Worm (Caenorhabditis elegans): Measurements from ENCODE around the gene F41C3.1.

The F41C3.1 gene

DNA sequence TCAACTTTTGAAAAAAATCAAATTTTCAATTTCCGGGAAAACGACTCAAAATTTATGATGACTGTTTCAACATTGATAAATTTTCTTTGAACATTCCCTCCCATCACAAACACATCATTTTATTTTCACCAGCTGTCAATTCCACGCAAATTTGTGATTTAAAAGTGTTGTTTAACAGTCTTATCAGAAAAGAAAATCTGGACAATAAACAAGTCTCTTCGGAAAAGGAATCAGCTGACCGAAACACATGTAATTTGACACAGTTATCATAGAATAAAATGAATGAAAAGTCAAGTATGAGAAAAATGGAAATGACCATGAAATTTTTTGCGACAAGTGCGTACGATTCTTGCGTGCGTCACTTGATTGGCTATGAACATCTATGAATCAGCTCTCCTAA, 17.0 kb downstream of the F41C3.1 start:
- TF ChIP-seq T23F11.4 (GFP tag; optimal IDR thresholded peaks at IDR 0.05): no peak
- no peak for TF ChIP-seq sdc-2 (tag; optimal IDR thresholded peaks at IDR 0.05)
- TF ChIP-seq mec-3 (tag; optimal IDR thresholded peaks at IDR 0.05; ENCODE audit: borderline replicate concordance): no peak
- no peak for TF ChIP-seq ceh-22 (tag; optimal IDR thresholded peaks at IDR 0.05)
- no peak for TF ChIP-seq ref-2 (tag; optimal IDR thresholded peaks at IDR 0.05)
- no peak for TF ChIP-seq syd-9 (tag; optimal IDR thresholded peaks at IDR 0.05)
- TF ChIP-seq eyg-1 (tag; optimal IDR thresholded peaks at IDR 0.05): no peak
- no peak for TF ChIP-seq ceh-14 (tag; optimal IDR thresholded peaks at IDR 0.05)
- TF ChIP-seq ahr-1 (tag; optimal IDR thresholded peaks at IDR 0.05): no peak

- TF ChIP-seq ceh-34 (tag; optimal IDR thresholded peaks at IDR 0.05) (no peak), elt-2 (tag; optimal IDR thresholded peaks at IDR 0.05) (peak; percentile 97)
Observed at ce11 chrII:4769886-4770285, 17.8 kb downstream of the F41C3.1 start.

DNA sequence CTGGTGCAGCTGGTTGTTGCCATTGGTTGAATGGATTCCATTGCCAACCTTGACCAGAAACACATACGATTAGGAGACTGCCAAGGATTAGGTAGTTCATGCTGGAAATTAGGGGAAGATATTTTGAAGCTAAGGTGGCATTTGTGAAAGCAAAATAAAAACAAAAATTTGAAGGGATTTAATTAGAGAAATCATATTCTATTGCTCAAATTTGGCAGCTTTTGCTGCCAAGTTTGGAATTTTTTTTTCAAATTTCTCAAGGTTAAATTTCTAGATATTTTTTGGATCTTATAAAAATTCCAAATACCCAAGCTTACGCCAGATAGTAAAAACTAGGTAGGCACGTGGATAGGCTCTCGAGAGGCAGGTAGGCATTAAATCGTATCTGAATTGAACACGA, 19.2 kb downstream of the F41C3.1 start, which contains the start of gene F26G1.5:
TSS of gene F26G1.5 (minus strand) at position 101 of the 400 bp plus-strand sequence.
- TF ChIP-seq pax-1 (tag; optimal IDR thresholded peaks at IDR 0.05) (no peak), fkh-6 (tag; optimal IDR thresholded peaks at IDR 0.05) (no peak), hlh-30 (tag; optimal IDR thresholded peaks at IDR 0.05; ENCODE audit: insufficient read depth) (no peak), sdc-2 (tag; optimal IDR thresholded peaks at IDR 0.05) (no peak), zip-5 (tag; optimal IDR thresholded peaks at IDR 0.05) (no peak), pha-4 (tag; optimal IDR thresholded peaks at IDR 0.05) (no peak), ceh-2 (tag; optimal IDR thresholded peaks at IDR 0.05) (no peak), ceh-30 (tag; optimal IDR thresholded peaks at IDR 0.05) (no peak), odd-2 (tag; optimal IDR thresholded peaks at IDR 0.05) (no peak)

DNA sequence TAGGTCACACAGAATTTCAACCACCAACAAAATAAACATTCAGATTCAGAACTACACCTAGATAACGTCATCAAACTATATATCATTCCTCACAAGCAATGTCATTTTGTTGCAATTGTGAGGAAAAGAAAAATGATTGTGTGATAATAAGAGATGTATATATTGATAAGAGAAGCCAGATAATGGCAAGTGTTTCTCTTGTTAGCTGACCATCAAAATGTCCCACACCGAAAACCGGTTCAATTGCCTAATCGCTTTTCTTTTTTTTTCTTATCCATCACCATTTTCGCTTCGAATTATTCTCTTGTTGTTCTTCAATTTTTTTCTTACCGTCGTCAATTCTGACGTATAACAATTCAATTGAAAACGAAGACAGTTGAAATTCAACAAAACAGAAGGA, 20.3 kb downstream of the F41C3.1 start:
- TF ChIP-seq elt-2 (tag; optimal IDR thresholded peaks at IDR 0.05) (peak; percentile 13), ref-2 (tag; optimal IDR thresholded peaks at IDR 0.05) (no peak)

ce11 chrII:4773891-4774432, 21.9 kb downstream of the F41C3.1 start, which contains the start of the genes F26G1.9 and F26G1.10:
Gene F26G1.9 (minus strand): TSS chrII:4773991.
Gene F26G1.10 (plus strand): TSS chrII:4774382.
- TF ChIP-seq rnt-1 (tag; optimal IDR thresholded peaks at IDR 0.05) (no peak), pat-9 (tag; optimal IDR thresholded peaks at IDR 0.05) (no peak), elt-4 (tag; optimal IDR thresholded peaks at IDR 0.05) (no peak), fkh-10 (GFP tag; optimal IDR thresholded peaks at IDR 0.05) (no peak), mec-3 (tag; optimal IDR thresholded peaks at IDR 0.05; ENCODE audit: borderline replicate concordance) (no peak), ztf-16 (tag; optimal IDR thresholded peaks at IDR 0.05) (no peak), fkh-6 (tag; optimal IDR thresholded peaks at IDR 0.05) (no peak), ceh-24 (tag; optimal IDR thresholded peaks at IDR 0.05) (no peak), ref-2 (tag; optimal IDR thresholded peaks at IDR 0.05) (no peak), pha-2 (tag; optimal IDR thresholded peaks at IDR 0.05) (no peak), fax-1 (tag; optimal IDR thresholded peaks at IDR 0.05) (no peak), pros-1 (tag; optimal IDR thresholded peaks at IDR 0.05) (no peak), sox-4 (tag; optimal IDR thresholded peaks at IDR 0.05) (no peak), pag-3 (tag; optimal IDR thresholded peaks at IDR 0.05; ENCODE audit: borderline replicate concordance) (no peak), F13H6.1 (tag; optimal IDR thresholded peaks at IDR 0.05) (no peak), ceh-2 (tag; optimal IDR thresholded peaks at IDR 0.05) (no peak), dmd-4 (tag; optimal IDR thresholded peaks at IDR 0.05; ENCODE audit: borderline replicate concordance) (no peak), K02D7.2 (tag; optimal IDR thresholded peaks at IDR 0.05) (no peak), ttx-3 (tag; optimal IDR thresholded peaks at IDR 0.05) (no peak)
